Fruit fly (Drosophila melanogaster) whole organism, embryonic: Measurements from ENCODE around the gene CG44362.

Experiments used
- CG12219 ChIP-seq: fragments of 200-800 bp; sonication (Bioruptor generic); optimal IDR thresholded peaks from 3 replicates; lab custom pipeline; 2018; ENCODE audit warnings: missing biosample characterization, mild to moderate bottlenecking, missing genetic modification characterization
- CG15269 ChIP-seq: fragments of 200-800 bp; sonication (Bioruptor generic); optimal IDR thresholded peaks from 2 replicates; lab custom pipeline; 2018; ENCODE audit warnings: missing biosample characterization, mild to moderate bottlenecking, missing genetic modification characterization, moderate library complexity
- CG1529 ChIP-seq: fragments of 200-800 bp; sonication (Bioruptor generic); optimal IDR thresholded peaks from 3 replicates; lab custom pipeline; 2018; ENCODE audit warnings: missing biosample characterization, missing genetic modification characterization
- CG17829 ChIP-seq: fragments of 200-800 bp; optimal IDR thresholded peaks from 2 replicates; lab custom pipeline; 2019; ENCODE audit warnings: missing biosample characterization, mild to moderate bottlenecking, missing genetic modification characterization, moderate library complexity
- CG18764 ChIP-seq: fragments of 200-800 bp; sonication (Bioruptor generic); optimal IDR thresholded peaks from 3 replicates; lab custom pipeline; 2016; ENCODE audit warnings: missing biosample characterization, missing genetic modification characterization
- HLH4C ChIP-seq: fragments of 200-800 bp; sonication (Bioruptor generic); IDR thresholded peaks from 3 replicates; pipeline ENCODE4 v1.3.6; 2022; ENCODE audit warnings: missing biosample characterization, missing genetic modification characterization; ENCODE audit not compliant: partially characterized antibody
- Hr78 ChIP-seq, 2 experiments: fragments of 200-800 bp in 1 of 2; fragments of >200 bp in 1 of 2; sonication (Bioruptor generic) in 1 of 2; optimal IDR thresholded peaks; 2 replicates each; lab custom pipeline; 2017 to 2019; ENCODE audit warnings: missing biosample characterization in 2 of 2, missing genetic modification characterization in 2 of 2, mild to moderate bottlenecking in 1 of 2, moderate library complexity in 1 of 2
- caup ChIP-seq: fragments of 200-800 bp; sonication (Bioruptor generic); optimal IDR thresholded peaks from 3 replicates; lab custom pipeline; 2017; ENCODE audit warnings: missing biosample characterization, mild to moderate bottlenecking, missing genetic modification characterization, moderate library complexity; ENCODE audit not compliant: severe bottlenecking
- ems ChIP-seq: fragments of 200-800 bp; sonication (Bioruptor generic); optimal IDR thresholded peaks from 3 replicates; lab custom pipeline; 2016; ENCODE audit warnings: missing biosample characterization, missing genetic modification characterization
- en ChIP-seq: fragments of 200-800 bp; sonication (Bioruptor generic); optimal IDR thresholded peaks from 2 replicates; lab custom pipeline; 2016; ENCODE audit warnings: missing biosample characterization, missing genetic modification characterization
- eve ChIP-seq, 2 experiments: fragments of >200 bp; optimal IDR thresholded peaks; 2 replicates each; lab custom pipeline; 2017; ENCODE audit warnings: missing biosample characterization in 2 of 2, missing genetic modification characterization in 2 of 2
- fru ChIP-seq: fragments of >200 bp; optimal IDR thresholded peaks from 2 replicates; lab custom pipeline; 2017

dm6 chr3L:11433151-11433550 is 35.8 kb downstream of the CG44362 start:
- TF ChIP-seq CG17829 (tag; lab: Kevin White, UChicago) = no peak
- no peak for TF ChIP-seq caup (GFP tag; lab: Kevin White, UChicago)
- TF ChIP-seq CG12219 = no peak
- no peak for TF ChIP-seq fru (lab: Kevin White, UChicago)
- no peak for TF ChIP-seq CG18764 (GFP tag; lab: Kevin White, UChicago)
- no peak for TF ChIP-seq en (GFP tag; lab: Kevin White, UChicago)
- no peak for TF ChIP-seq CG1529
- no peak for TF ChIP-seq HLH4C (GFP tag; lab: Robert Waterston, UW)
- no peak for TF ChIP-seq eve (GFP tag; optimal IDR thresholded peaks at IDR 0.05; lab: Kevin White, UChicago)
- TF ChIP-seq CG15269 (tag; lab: Kevin White, UChicago) = no peak
- no peak for TF ChIP-seq Hr78 (GFP tag; optimal IDR thresholded peaks at IDR 0.05; lab: Kevin White, UChicago)
- no peak for TF ChIP-seq ems (GFP tag; lab: Kevin White, UChicago)
